Worm (Caenorhabditis elegans) whole organism, L3 larva: ENCODE results near the gene ifg-1.

Source experiments
- lin-15B ChIP-seq: fragments of 150-350 bp; optimal IDR thresholded peaks from 2 replicates; lab custom pipeline; 2014; ENCODE audit warnings: missing biosample characterization, missing genetic modification characterization
- nhr-11 ChIP-seq: fragments of 150-350 bp; optimal IDR thresholded peaks from 2 replicates; lab custom pipeline; 2014; ENCODE audit warnings: missing biosample characterization, missing genetic modification characterization
- nhr-12 ChIP-seq: fragments of 150-350 bp; optimal IDR thresholded peaks from 2 replicates; lab custom pipeline; 2014; ENCODE audit warnings: missing biosample characterization, missing genetic modification characterization
- pha-4 ChIP-seq: fragments of 150-350 bp; optimal IDR thresholded peaks from 2 replicates; lab custom pipeline; 2014; ENCODE audit warnings: missing biosample characterization, missing genetic modification reagents, missing genetic modification characterization
- skn-1 ChIP-seq: fragments of 150-350 bp; optimal IDR thresholded peaks from 2 replicates; lab custom pipeline; 2014; ENCODE audit warnings: missing biosample characterization, missing genetic modification characterization
- snpc-4 ChIP-seq: fragments of 150-350 bp; optimal IDR thresholded peaks from 2 replicates; lab custom pipeline; 2014; ENCODE audit warnings: missing biosample characterization, missing genetic modification characterization
- unc-62 ChIP-seq: fragments of 150-350 bp; sonication (generic microtip); optimal IDR thresholded peaks from 4 replicates; lab custom pipeline; 2014; ENCODE audit warnings: missing biosample characterization, missing genetic modification reagents, missing genetic modification characterization
- zag-1 ChIP-seq: fragments of 150-350 bp; optimal IDR thresholded peaks from 2 replicates; lab custom pipeline; 2014; ENCODE audit warnings: missing biosample characterization, missing genetic modification characterization

ce11 chrII:8267679-8268078 is 50.7 kb downstream of the ifg-1 start:
- no peak for TF ChIP-seq nhr-12 (tag; lab: Kevin White, UChicago)
- TF ChIP-seq snpc-4 = no peak
- TF ChIP-seq skn-1 (tag; lab: Kevin White, UChicago) = no peak
- no peak for TF ChIP-seq pha-4 (tag; lab: Kevin White, UChicago)
- TF ChIP-seq nhr-11 (tag; lab: Kevin White, UChicago) = no peak
- TF ChIP-seq zag-1 (tag; lab: Kevin White, UChicago) = no peak
- no peak for TF ChIP-seq unc-62 (GFP tag; lab: Kevin White, UChicago)
- no peak for TF ChIP-seq lin-15B
